Worm (Caenorhabditis elegans) whole organism, L3 larva: Measurements from ENCODE around the gene afmd-1.

ENCODE experiments used
- ama-1 ChIP-seq: fragments of 150-350 bp; optimal IDR thresholded peaks from 2 replicates; lab custom pipeline; 2018
- egl-27 ChIP-seq: sonication (generic microtip); optimal IDR thresholded peaks from 4 replicates; lab custom pipeline; 2017; ENCODE audit warnings: missing biosample characterization, missing genetic modification reagents, missing genetic modification characterization
- fkh-10 ChIP-seq: sonication (generic microtip); optimal IDR thresholded peaks from 2 replicates; lab custom pipeline; 2017; ENCODE audit warnings: missing biosample characterization, missing genetic modification reagents, missing genetic modification characterization
- lsy-12 ChIP-seq: sonication (generic microtip); optimal IDR thresholded peaks from 2 replicates; lab custom pipeline; 2016; ENCODE audit warnings: mild to moderate bottlenecking, missing genetic modification characterization, missing compliant biosample characterization
- nhr-11 ChIP-seq: fragments of 150-350 bp; optimal IDR thresholded peaks from 2 replicates; lab custom pipeline; 2014; ENCODE audit warnings: missing biosample characterization, missing genetic modification characterization
- nhr-12 ChIP-seq: fragments of 150-350 bp; optimal IDR thresholded peaks from 2 replicates; lab custom pipeline; 2014; ENCODE audit warnings: missing biosample characterization, missing genetic modification characterization
- nhr-25 ChIP-seq: sonication (generic microtip); optimal IDR thresholded peaks from 2 replicates; lab custom pipeline; 2017; ENCODE audit warnings: missing biosample characterization, missing genetic modification characterization
- pqm-1 ChIP-seq: fragments of 150-350 bp; optimal IDR thresholded peaks from 2 replicates; lab custom pipeline; 2017; ENCODE audit warnings: missing biosample characterization, missing genetic modification characterization, inconsistent platforms

The afmd-1 gene

ce11 chrIV:7291957-7292356 is 47.9 kb downstream of the afmd-1 start, which contains the start of gene F42C5.4:
Gene F42C5.4, minus strand, starts transcription at chrIV:7292127.
- no peak for TF ChIP-seq nhr-11 (tag; lab: Kevin White, UChicago)

ce11 chrIV:7294121-7294520 is 50.1 kb downstream of the afmd-1 start, which contains the start of gene F42C5.5:
Gene F42C5.5, minus strand, starts transcription at chrIV:7294221.
- no peak for TF ChIP-seq nhr-12
- TF ChIP-seq egl-27 (tag; lab: Kevin White, UChicago): no peak
- TF ChIP-seq nhr-25: no peak
- no peak for TF ChIP-seq pqm-1 (tag; lab: Kevin White, UChicago)
- no peak for TF ChIP-seq lsy-12 (tag; lab: Kevin White, UChicago)
- TF ChIP-seq fkh-10: no peak
- no peak for TF ChIP-seq ama-1 (lab: Kevin White, UChicago)
